Fruit fly (Drosophila melanogaster) whole organism, embryonic: ENCODE results near the gene CG5013.

Source experiments
- BtbVII ChIP-seq: fragments of 200-800 bp; sonication (Bioruptor generic); optimal IDR thresholded peaks from 3 replicates; lab custom pipeline; 2017; ENCODE audit warnings: missing biosample characterization, mild to moderate bottlenecking, missing genetic modification characterization
- Bteb2 ChIP-seq: fragments of 200-800 bp; sonication (Bioruptor generic); optimal IDR thresholded peaks from 2 replicates; lab custom pipeline; 2016; ENCODE audit warnings: missing biosample characterization, missing genetic modification characterization
- CG11695 ChIP-seq: fragments of 200-800 bp; sonication (Bioruptor generic); IDR thresholded peaks from 3 replicates; pipeline ENCODE4 v1.3.6; 2022; ENCODE audit warnings: missing biosample characterization, missing genetic modification characterization
- CG12071 ChIP-seq: fragments of 200-800 bp; sonication (Bioruptor generic); optimal IDR thresholded peaks from 3 replicates; lab custom pipeline; 2018; ENCODE audit warnings: missing biosample characterization, mild to moderate bottlenecking, missing genetic modification characterization
- CG13894 ChIP-seq: fragments of 200-800 bp; sonication (Bioruptor generic); optimal IDR thresholded peaks from 3 replicates; lab custom pipeline; 2018; ENCODE audit warnings: missing biosample characterization, mild to moderate bottlenecking, missing genetic modification characterization, moderate library complexity
- CG15011 ChIP-seq: fragments of 200-800 bp; sonication (Bioruptor generic); optimal IDR thresholded peaks from 3 replicates; lab custom pipeline; 2018; ENCODE audit warnings: missing biosample characterization, mild to moderate bottlenecking, missing genetic modification characterization
- CG1529 ChIP-seq: fragments of 200-800 bp; sonication (Bioruptor generic); optimal IDR thresholded peaks from 3 replicates; lab custom pipeline; 2018; ENCODE audit warnings: missing biosample characterization, missing genetic modification characterization
- CG15514 ChIP-seq: fragments of 200-800 bp; sonication (Bioruptor generic); optimal IDR thresholded peaks from 3 replicates; lab custom pipeline; 2017; ENCODE audit warnings: missing biosample characterization, missing genetic modification characterization, mild to moderate bottlenecking, moderate library complexity, missing genetic modification reagents
- CG17829 ChIP-seq: fragments of 200-800 bp; optimal IDR thresholded peaks from 2 replicates; lab custom pipeline; 2019; ENCODE audit warnings: missing biosample characterization, mild to moderate bottlenecking, missing genetic modification characterization, moderate library complexity
- CG18262 ChIP-seq: fragments of 200-800 bp; optimal IDR thresholded peaks from 3 replicates; lab custom pipeline; 2019; ENCODE audit warnings: missing biosample characterization, mild to moderate bottlenecking, missing genetic modification characterization, moderate library complexity
- CG2202 ChIP-seq: fragments of 200-800 bp; sonication (Bioruptor generic); optimal IDR thresholded peaks from 2 replicates; lab custom pipeline; 2018; ENCODE audit warnings: missing biosample characterization, mild to moderate bottlenecking, missing genetic modification characterization
- CG2712 ChIP-seq: fragments of 200-800 bp; optimal IDR thresholded peaks from 3 replicates; lab custom pipeline; 2019; ENCODE audit warnings: missing biosample characterization, mild to moderate bottlenecking, missing genetic modification characterization, moderate library complexity
- CG2875 ChIP-seq: fragments of 200-800 bp; sonication (Bioruptor generic); optimal IDR thresholded peaks from 2 replicates; lab custom pipeline; 2017; ENCODE audit warnings: missing biosample characterization, mild to moderate bottlenecking, missing genetic modification characterization, missing genetic modification reagents
- CG31365 ChIP-seq: fragments of 200-800 bp; sonication (Bioruptor generic); optimal IDR thresholded peaks from 2 replicates; lab custom pipeline; 2018; ENCODE audit warnings: missing biosample characterization, mild to moderate bottlenecking, missing genetic modification characterization
- CG4328 ChIP-seq: fragments of 200-800 bp; sonication (Bioruptor generic); optimal IDR thresholded peaks from 3 replicates; lab custom pipeline; 2017; ENCODE audit warnings: missing biosample characterization, missing genetic modification reagents, missing genetic modification characterization
- CG7271 ChIP-seq: fragments of 200-800 bp; sonication (Bioruptor generic); optimal IDR thresholded peaks from 2 replicates; lab custom pipeline; 2018; ENCODE audit warnings: missing biosample characterization, mild to moderate bottlenecking, missing genetic modification characterization, moderate library complexity
- CG7987 ChIP-seq: fragments of 200-800 bp; sonication (Bioruptor generic); optimal IDR thresholded peaks from 2 replicates; lab custom pipeline; 2018; ENCODE audit warnings: missing biosample characterization, mild to moderate bottlenecking, missing genetic modification characterization, moderate library complexity
- CoRest ChIP-seq: fragments of 200-800 bp; sonication (Bioruptor generic); optimal IDR thresholded peaks from 3 replicates; lab custom pipeline; 2018; ENCODE audit warnings: missing biosample characterization, mild to moderate bottlenecking, missing genetic modification characterization, moderate library complexity
- D ChIP-seq, 2 experiments: fragments of 200-800 bp in 1 of 2; fragments of >200 bp in 1 of 2; sonication (Bioruptor generic) in 1 of 2; optimal IDR thresholded peaks; 2 replicates in 1 of 2; 3 replicates in 1 of 2; lab custom pipeline; 2017; ENCODE audit warnings: mild to moderate bottlenecking in 1 of 2, missing biosample characterization in 1 of 2, missing genetic modification characterization in 1 of 2, missing genetic modification reagents in 1 of 2
- Deaf1 ChIP-seq: fragments of 200-800 bp; optimal IDR thresholded peaks from 3 replicates; lab custom pipeline; 2019; ENCODE audit warnings: missing biosample characterization, mild to moderate bottlenecking, missing genetic modification characterization, moderate library complexity
- Eip74EF ChIP-seq, 2 experiments: fragments of 200-800 bp in 1 of 2; fragments of >200 bp in 1 of 2; sonication (Bioruptor generic) in 1 of 2; optimal IDR thresholded peaks; 2 replicates each; lab custom pipeline; 2017 to 2019; ENCODE audit warnings: missing biosample characterization in 2 of 2, missing genetic modification characterization in 2 of 2, mild to moderate bottlenecking in 1 of 2, moderate library complexity in 1 of 2
- Ets65A ChIP-seq: fragments of 200-800 bp; sonication (Bioruptor generic); peaks from one replicate; lab custom pipeline; 2016; ENCODE audit warnings: missing biosample characterization, missing genetic modification characterization
- Gug ChIP-seq: fragments of 200-800 bp; sonication (Bioruptor generic); IDR thresholded peaks from 4 replicates; pipeline ENCODE4 v1.3.6; 2022; ENCODE audit warnings: missing biosample characterization, missing genetic modification characterization
- Hmr ChIP-seq: fragments of 200-800 bp; sonication (Bioruptor generic); optimal IDR thresholded peaks from 3 replicates; lab custom pipeline; 2017; ENCODE audit warnings: mild to moderate bottlenecking, missing biosample characterization, missing genetic modification reagents, missing genetic modification characterization
- Med ChIP-seq: fragments of 200-800 bp; sonication (Bioruptor generic); peaks from one replicate; lab custom pipeline; 2016; ENCODE audit warnings: missing biosample characterization, missing genetic modification characterization, mild to moderate bottlenecking, inconsistent platforms, moderate library complexity
- NFAT ChIP-seq: fragments of 200-800 bp; sonication (Bioruptor generic); IDR thresholded peaks from 2 replicates; pipeline ENCODE4 v1.3.6; 2022; ENCODE audit warnings: missing biosample characterization, missing genetic modification characterization
- Pdp1 ChIP-seq, 2 experiments: fragments of 200-800 bp; sonication (Bioruptor generic); optimal IDR thresholded peaks; 3 replicates each; lab custom pipeline; 2016; ENCODE audit warnings: missing biosample characterization in 2 of 2, missing genetic modification characterization in 2 of 2, mild to moderate bottlenecking in 1 of 2, moderate library complexity in 1 of 2
- Trl ChIP-seq, 3 experiments: fragments of >200 bp in 2 of 3; fragments of 200-800 bp in 1 of 3; sonication (Bioruptor generic) in 1 of 3; optimal IDR thresholded peaks; 2 replicates in 1 of 3; 3 replicates in 2 of 3; lab custom pipeline; 2016 to 2017; ENCODE audit warnings: missing biosample characterization in 1 of 3, missing genetic modification characterization in 1 of 3
- Xrp1 ChIP-seq: fragments of 200-800 bp; sonication (Bioruptor generic); IDR thresholded peaks from 2 replicates; pipeline ENCODE4 v1.3.6; 2022; ENCODE audit warnings: missing biosample characterization, missing genetic modification characterization
- ase ChIP-seq: fragments of 200-800 bp; sonication (Bioruptor generic); IDR thresholded peaks from 3 replicates; pipeline ENCODE4 v1.3.6; 2022; ENCODE audit warnings: missing biosample characterization, missing genetic modification characterization
- bbx ChIP-seq: fragments of 200-800 bp; sonication (Bioruptor generic); IDR thresholded peaks from 2 replicates; pipeline ENCODE4 v1.3.6; 2022; ENCODE audit warnings: missing biosample characterization, missing genetic modification characterization; ENCODE audit not compliant: partially characterized antibody
- caup ChIP-seq: fragments of 200-800 bp; sonication (Bioruptor generic); optimal IDR thresholded peaks from 3 replicates; lab custom pipeline; 2017; ENCODE audit warnings: missing biosample characterization, mild to moderate bottlenecking, missing genetic modification characterization, moderate library complexity; ENCODE audit not compliant: severe bottlenecking
- crc ChIP-seq: fragments of 200-800 bp; sonication (Bioruptor generic); optimal IDR thresholded peaks from 2 replicates; lab custom pipeline; 2016; ENCODE audit warnings: missing biosample characterization, missing genetic modification characterization
- dmrt99B ChIP-seq: fragments of 200-800 bp; sonication (Bioruptor generic); optimal IDR thresholded peaks from 2 replicates; lab custom pipeline; 2018; ENCODE audit warnings: missing biosample characterization, mild to moderate bottlenecking, missing genetic modification characterization, moderate library complexity
- fd3F ChIP-seq: fragments of 200-800 bp; sonication (Bioruptor generic); optimal IDR thresholded peaks from 2 replicates; lab custom pipeline; 2018; ENCODE audit warnings: missing biosample characterization, mild to moderate bottlenecking, missing genetic modification characterization, moderate library complexity
- gsb-n ChIP-seq: fragments of 200-800 bp; sonication (Bioruptor generic); optimal IDR thresholded peaks from 3 replicates; lab custom pipeline; 2018; ENCODE audit warnings: missing biosample characterization, mild to moderate bottlenecking, missing genetic modification characterization
- hb ChIP-seq: fragments of 200-800 bp; sonication (Bioruptor generic); IDR thresholded peaks from 3 replicates; pipeline ENCODE4 v1.3.6; 2022; ENCODE audit warnings: missing biosample characterization, missing genetic modification characterization; ENCODE audit not compliant: partially characterized antibody
- jing ChIP-seq: fragments of 200-800 bp; sonication (Bioruptor generic); optimal IDR thresholded peaks from 2 replicates; lab custom pipeline; 2018; ENCODE audit warnings: missing biosample characterization, mild to moderate bottlenecking, missing genetic modification characterization
- lab ChIP-seq: fragments of 200-800 bp; sonication (Bioruptor generic); optimal IDR thresholded peaks from 3 replicates; lab custom pipeline; 2017; ENCODE audit warnings: missing biosample characterization, missing genetic modification characterization, mild to moderate bottlenecking, moderate library complexity, missing genetic modification reagents
- lilli ChIP-seq: fragments of 200-800 bp; sonication (Bioruptor generic); optimal IDR thresholded peaks from 3 replicates; lab custom pipeline; 2016; ENCODE audit warnings: missing biosample characterization, missing genetic modification characterization
- nau ChIP-seq: fragments of 200-800 bp; sonication (Bioruptor generic); optimal IDR thresholded peaks from 3 replicates; lab custom pipeline; 2017; ENCODE audit warnings: missing biosample characterization, mild to moderate bottlenecking, missing genetic modification characterization, missing genetic modification reagents
- run ChIP-seq: fragments of 200-800 bp; sonication (Bioruptor generic); optimal IDR thresholded peaks from 3 replicates; lab custom pipeline; 2018; ENCODE audit warnings: missing biosample characterization, mild to moderate bottlenecking, missing genetic modification characterization
- sc ChIP-seq, 3 experiments: fragments of >200 bp in 2 of 3; fragments of 200-800 bp in 1 of 3; sonication (Bioruptor generic) in 1 of 3; optimal IDR thresholded peaks; 2 replicates in 2 of 3; 3 replicates in 1 of 3; lab custom pipeline; 2017; ENCODE audit warnings: mild to moderate bottlenecking in 1 of 3, missing biosample characterization in 1 of 3, missing genetic modification characterization in 1 of 3, missing genetic modification reagents in 1 of 3
- sd ChIP-seq: fragments of 200-800 bp; sonication (Bioruptor generic); optimal IDR thresholded peaks from 3 replicates; lab custom pipeline; 2018; ENCODE audit warnings: missing biosample characterization, mild to moderate bottlenecking, missing genetic modification characterization, moderate library complexity
- tap ChIP-seq: fragments of 200-800 bp; optimal IDR thresholded peaks from 3 replicates; lab custom pipeline; 2019; ENCODE audit warnings: missing biosample characterization, mild to moderate bottlenecking, missing genetic modification characterization, moderate library complexity
- usp ChIP-seq: fragments of >200 bp; optimal IDR thresholded peaks from 2 replicates; lab custom pipeline; 2017; ENCODE audit warnings: missing biosample characterization, missing genetic modification characterization
- zen ChIP-seq: fragments of 200-800 bp; sonication (Bioruptor generic); optimal IDR thresholded peaks from 3 replicates; lab custom pipeline; 2018; ENCODE audit warnings: missing biosample characterization, mild to moderate bottlenecking, missing genetic modification characterization, moderate library complexity

Gene CG5013

DNA sequence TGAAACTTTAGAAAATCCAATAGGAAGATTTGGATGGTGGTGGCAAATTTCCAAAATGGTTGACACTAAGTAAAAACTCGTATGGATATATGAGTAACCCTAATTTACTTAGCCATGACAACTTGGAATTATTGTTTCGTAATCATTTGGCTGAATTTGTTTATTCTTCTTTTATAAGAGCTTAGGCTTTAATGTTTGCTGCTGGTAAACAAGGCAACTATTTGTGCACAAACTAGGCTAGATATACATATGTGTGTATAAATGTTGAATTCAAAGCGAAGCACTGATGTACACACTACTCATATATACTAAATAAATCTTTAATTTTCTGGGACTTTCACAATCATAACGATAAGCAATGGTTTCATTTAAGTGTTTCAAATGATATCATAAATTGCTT, 43.5 kb upstream of the CG5013 start (continued):
- peak; percentile 47 for TF ChIP-seq CG31365
- TF ChIP-seq CG7987 = peak; percentile 74
- no peak for TF ChIP-seq hb (GFP tag; lab: Robert Waterston, UW)
- peak; percentile 0 for TF ChIP-seq CG17829 (tag; lab: Kevin White, UChicago)
- peak; percentile 75 for TF ChIP-seq CG2875
- TF ChIP-seq bbx (GFP tag; lab: Robert Waterston, UW) = no peak
- TF ChIP-seq Pdp1 (GFP tag; optimal IDR thresholded peaks at IDR 0.05; lab: Kevin White, UChicago) = peak in 1 of 2 experiments; percentile 63
- TF ChIP-seq CG15514 = peak; percentile 18
- peak; percentile 19 for TF ChIP-seq crc (GFP tag; lab: Kevin White, UChicago)
- TF ChIP-seq CG4328 = peak; percentile 62
- TF ChIP-seq CG15011 (GFP tag; lab: Kevin White, UChicago) = peak; percentile 54
- TF ChIP-seq Ets65A (GFP tag; lab: Kevin White, UChicago) = no peak
- no peak for TF ChIP-seq usp (GFP tag; lab: Kevin White, UChicago)
- TF ChIP-seq BtbVII = peak; percentile 12
- 0 out of 3 replicates have a peak, but pooled peaks have one; percentile 16 for TF ChIP-seq CG11695 (GFP tag; lab: Robert Waterston, UW)
- no peak for TF ChIP-seq zen (tag; lab: Kevin White, UChicago)
- TF ChIP-seq fd3F (GFP tag; lab: Kevin White, UChicago) = peak; percentile 47
- peak; percentile 32 for TF ChIP-seq CG18262 (tag; lab: Kevin White, UChicago)
- peak in 1 of 2 experiments; percentile 54 for TF ChIP-seq Eip74EF (GFP tag; optimal IDR thresholded peaks at IDR 0.05; lab: Kevin White, UChicago)
- no peak for TF ChIP-seq D (optimal IDR thresholded peaks at IDR 0.05; lab: Kevin White, UChicago)
- TF ChIP-seq D (GFP tag; optimal IDR thresholded peaks at IDR 0.05; lab: Kevin White, UChicago) = peak; percentile 16
- TF ChIP-seq Gug (GFP tag; lab: Robert Waterston, UW) = no peak
- no peak for TF ChIP-seq sd (tag; lab: Kevin White, UChicago)
- no peak for TF ChIP-seq run
- TF ChIP-seq lab = peak; percentile 58
- TF ChIP-seq sc (optimal IDR thresholded peaks at IDR 0.05; lab: Kevin White, UChicago) = no peak
- peak; percentile 42 for TF ChIP-seq sc (GFP tag; optimal IDR thresholded peaks at IDR 0.05; lab: Kevin White, UChicago)
- no peak for TF ChIP-seq CG7271 (tag; lab: Kevin White, UChicago)
- peak; percentile 37 for TF ChIP-seq CG1529 (GFP tag; lab: Kevin White, UChicago)
- TF ChIP-seq nau = peak; percentile 26
- TF ChIP-seq Hmr = peak; percentile 54
- peak; percentile 29 for TF ChIP-seq caup (GFP tag; lab: Kevin White, UChicago)
- TF ChIP-seq CG12071 (GFP tag; lab: Kevin White, UChicago) = peak; percentile 68
- peak; percentile 43 for TF ChIP-seq dmrt99B
- peak; percentile 48 for TF ChIP-seq gsb-n (tag; lab: Kevin White, UChicago)
- TF ChIP-seq CG13894 = no peak
- TF ChIP-seq Med (GFP tag; lab: Kevin White, UChicago) = peak; percentile 93
- TF ChIP-seq Xrp1 (GFP tag; lab: Robert Waterston, UW) = 0 out of 2 replicates have a peak, but pooled peaks have one; percentile 20
- no peak for TF ChIP-seq NFAT (GFP tag; lab: Robert Waterston, UW)
- no peak for TF ChIP-seq jing (GFP tag; lab: Kevin White, UChicago)
- peak; percentile 7 for TF ChIP-seq CG2712 (tag; lab: Kevin White, UChicago)
- TF ChIP-seq tap (tag; lab: Kevin White, UChicago) = peak; percentile 53
- peak; percentile 36 for TF ChIP-seq CoRest (tag; lab: Kevin White, UChicago)
- TF ChIP-seq ase (GFP tag; lab: Robert Waterston, UW) = no peak
- TF ChIP-seq Bteb2 = no peak
- no peak for TF ChIP-seq Deaf1 (tag; lab: Kevin White, UChicago)
- peak; percentile 44 for TF ChIP-seq CG2202 (tag; lab: Kevin White, UChicago)
- peak; percentile 3 for TF ChIP-seq lilli
- TF ChIP-seq Trl (optimal IDR thresholded peaks at IDR 0.05; lab: Kevin White, UChicago) = no peak
- peak; percentile 20 for TF ChIP-seq Trl (GFP tag; optimal IDR thresholded peaks at IDR 0.05; lab: Kevin White, UChicago)
